Fruit fly (Drosophila melanogaster) whole organism, embryonic: ENCODE results near the gene Tre1.

Experiments used
- Atf3 ChIP-seq: fragments of 200-800 bp; sonication (Bioruptor generic); optimal IDR thresholded peaks from 3 replicates; lab custom pipeline; 2016; ENCODE audit warnings: missing biosample characterization, missing genetic modification characterization
- Bgb ChIP-seq: fragments of 200-800 bp; sonication (Bioruptor generic); IDR thresholded peaks from 2 replicates; pipeline ENCODE4 v1.3.6; 2022; ENCODE audit warnings: missing biosample characterization, missing genetic modification characterization; ENCODE audit not compliant: partially characterized antibody
- BtbVII ChIP-seq: fragments of 200-800 bp; sonication (Bioruptor generic); optimal IDR thresholded peaks from 3 replicates; lab custom pipeline; 2017; ENCODE audit warnings: missing biosample characterization, mild to moderate bottlenecking, missing genetic modification characterization
- CG12769 ChIP-seq: fragments of 200-800 bp; sonication (Bioruptor generic); optimal IDR thresholded peaks from 2 replicates; lab custom pipeline; 2019; ENCODE audit warnings: missing biosample characterization, mild to moderate bottlenecking, missing genetic modification characterization, moderate library complexity
- CG14667 ChIP-seq: fragments of 200-800 bp; sonication (Bioruptor generic); IDR thresholded peaks from 2 replicates; pipeline ENCODE4 v1.3.6; 2022; ENCODE audit warnings: missing biosample characterization, missing genetic modification characterization
- CG17385 ChIP-seq: fragments of 200-800 bp; sonication (Bioruptor generic); optimal IDR thresholded peaks from 3 replicates; lab custom pipeline; 2018; ENCODE audit warnings: missing biosample characterization, mild to moderate bottlenecking, missing genetic modification characterization
- CG2116 ChIP-seq: fragments of 200-800 bp; sonication (Bioruptor generic); optimal IDR thresholded peaks from 3 replicates; lab custom pipeline; 2018; ENCODE audit warnings: missing biosample characterization, mild to moderate bottlenecking, missing genetic modification characterization
- CG2129 ChIP-seq: fragments of 200-800 bp; sonication (Bioruptor generic); IDR thresholded peaks from 2 replicates; pipeline ENCODE4 v1.3.6; 2022; ENCODE audit warnings: missing biosample characterization, missing genetic modification characterization; ENCODE audit not compliant: partially characterized antibody
- CG2199 ChIP-seq: fragments of 200-800 bp; sonication (Bioruptor generic); IDR thresholded peaks from 3 replicates; pipeline ENCODE4 v1.3.6; 2022; ENCODE audit warnings: missing biosample characterization, missing genetic modification characterization
- CG2712 ChIP-seq: fragments of 200-800 bp; optimal IDR thresholded peaks from 3 replicates; lab custom pipeline; 2019; ENCODE audit warnings: missing biosample characterization, mild to moderate bottlenecking, missing genetic modification characterization, moderate library complexity
- CG2875 ChIP-seq: fragments of 200-800 bp; sonication (Bioruptor generic); optimal IDR thresholded peaks from 2 replicates; lab custom pipeline; 2017; ENCODE audit warnings: missing biosample characterization, mild to moderate bottlenecking, missing genetic modification characterization, missing genetic modification reagents
- CG32532 ChIP-seq: fragments of 200-800 bp; sonication (Bioruptor generic); IDR thresholded peaks from 2 replicates; pipeline ENCODE4 v1.3.6; 2022; ENCODE audit warnings: missing biosample characterization, missing genetic modification characterization
- CG3281 ChIP-seq: fragments of 200-800 bp; sonication (Bioruptor generic); optimal IDR thresholded peaks from 3 replicates; lab custom pipeline; 2017; ENCODE audit warnings: missing biosample characterization, mild to moderate bottlenecking, missing genetic modification characterization
- CG3407 ChIP-seq: fragments of 200-800 bp; sonication (Bioruptor generic); optimal IDR thresholded peaks from 2 replicates; lab custom pipeline; 2018; ENCODE audit warnings: missing biosample characterization, mild to moderate bottlenecking, missing genetic modification characterization
- CG3847 ChIP-seq: fragments of 200-800 bp; sonication (Bioruptor generic); IDR thresholded peaks from 2 replicates; pipeline ENCODE4 v1.3.6; 2022; ENCODE audit warnings: missing biosample characterization, missing genetic modification characterization
- CG4617 ChIP-seq: fragments of 200-800 bp; sonication (Bioruptor generic); optimal IDR thresholded peaks from 3 replicates; lab custom pipeline; 2016; ENCODE audit warnings: missing biosample characterization, missing genetic modification characterization, borderline replicate concordance
- CG9817 ChIP-seq: fragments of 200-800 bp; sonication (Bioruptor generic); optimal IDR thresholded peaks from 2 replicates; lab custom pipeline; 2018; ENCODE audit warnings: missing biosample characterization, mild to moderate bottlenecking, missing genetic modification characterization, moderate library complexity
- Dp ChIP-seq: fragments of 200-800 bp; sonication (Bioruptor generic); optimal IDR thresholded peaks from 2 replicates; lab custom pipeline; 2018; ENCODE audit warnings: missing biosample characterization, mild to moderate bottlenecking, missing genetic modification characterization, moderate library complexity
- Fer3 ChIP-seq: fragments of 200-800 bp; sonication (Bioruptor generic); optimal IDR thresholded peaks from 2 replicates; lab custom pipeline; 2018; ENCODE audit warnings: missing biosample characterization, mild to moderate bottlenecking, missing genetic modification characterization, moderate library complexity
- HLHmδ ChIP-seq: fragments of 200-800 bp; sonication (Bioruptor generic); optimal IDR thresholded peaks from 2 replicates; lab custom pipeline; 2018; ENCODE audit warnings: missing biosample characterization, mild to moderate bottlenecking, missing genetic modification characterization, moderate library complexity
- Max ChIP-seq: fragments of 200-800 bp; sonication (Bioruptor generic); optimal IDR thresholded peaks from 2 replicates; lab custom pipeline; 2016; ENCODE audit warnings: missing biosample characterization, mild to moderate bottlenecking, missing genetic modification characterization
- NK7.1 ChIP-seq: fragments of 200-800 bp; sonication (Bioruptor generic); optimal IDR thresholded peaks from 3 replicates; lab custom pipeline; 2016; ENCODE audit warnings: missing biosample characterization, missing genetic modification characterization
- Nf-YB ChIP-seq: fragments of 200-800 bp; sonication (Bioruptor generic); optimal IDR thresholded peaks from 3 replicates; lab custom pipeline; 2019; ENCODE audit warnings: missing biosample characterization, mild to moderate bottlenecking, missing genetic modification characterization, moderate library complexity
- Nf-YC ChIP-seq: fragments of 200-800 bp; optimal IDR thresholded peaks from 3 replicates; lab custom pipeline; 2019; ENCODE audit warnings: missing biosample characterization, mild to moderate bottlenecking, missing genetic modification characterization, moderate library complexity
- Optix ChIP-seq: fragments of 200-800 bp; sonication (Bioruptor generic); IDR thresholded peaks from 3 replicates; pipeline ENCODE4 v1.3.6; 2022; ENCODE audit warnings: missing biosample characterization, missing genetic modification characterization
- PHDP ChIP-seq: fragments of 200-800 bp; sonication (Bioruptor generic); optimal IDR thresholded peaks from 3 replicates; lab custom pipeline; 2018; ENCODE audit warnings: missing biosample characterization, mild to moderate bottlenecking, missing genetic modification characterization, moderate library complexity
- Pdp1 ChIP-seq, 2 experiments: fragments of 200-800 bp; sonication (Bioruptor generic); optimal IDR thresholded peaks; 3 replicates each; lab custom pipeline; 2016; ENCODE audit warnings: missing biosample characterization in 2 of 2, missing genetic modification characterization in 2 of 2, mild to moderate bottlenecking in 1 of 2, moderate library complexity in 1 of 2
- Stat92E ChIP-seq, 3 experiments: fragments of >200 bp in 2 of 3; fragments of 200-800 bp in 1 of 3; sonication (Bioruptor generic) in 1 of 3; optimal IDR thresholded peaks; 2 replicates each; lab custom pipeline; 2017 to 2019; ENCODE audit warnings: missing biosample characterization in 3 of 3, missing genetic modification characterization in 3 of 3, mild to moderate bottlenecking in 1 of 3, moderate library complexity in 1 of 3
- bbx ChIP-seq: fragments of 200-800 bp; sonication (Bioruptor generic); IDR thresholded peaks from 2 replicates; pipeline ENCODE4 v1.3.6; 2022; ENCODE audit warnings: missing biosample characterization, missing genetic modification characterization; ENCODE audit not compliant: partially characterized antibody
- bigmax ChIP-seq: fragments of 200-800 bp; sonication (Bioruptor generic); optimal IDR thresholded peaks from 2 replicates; lab custom pipeline; 2018; ENCODE audit warnings: missing biosample characterization, mild to moderate bottlenecking, missing genetic modification characterization
- chinmo ChIP-seq: fragments of 200-800 bp; sonication (Bioruptor generic); IDR thresholded peaks from 4 replicates; pipeline ENCODE4 v1.3.6; 2022; ENCODE audit warnings: missing biosample characterization, missing genetic modification characterization; ENCODE audit not compliant: partially characterized antibody
- dmrt99B ChIP-seq: fragments of 200-800 bp; sonication (Bioruptor generic); optimal IDR thresholded peaks from 2 replicates; lab custom pipeline; 2018; ENCODE audit warnings: missing biosample characterization, mild to moderate bottlenecking, missing genetic modification characterization, moderate library complexity
- esg ChIP-seq: fragments of 200-800 bp; sonication (Bioruptor generic); conservative IDR thresholded peaks from 2 replicates; pipeline ENCODE4 v1.3.6; 2022; ENCODE audit warnings: missing biosample characterization, missing genetic modification characterization
- eyg ChIP-seq: fragments of 200-800 bp; sonication (Bioruptor generic); optimal IDR thresholded peaks from 3 replicates; lab custom pipeline; 2016; ENCODE audit warnings: missing biosample characterization, missing genetic modification characterization
- h ChIP-seq: fragments of >200 bp; optimal IDR thresholded peaks from 2 replicates; lab custom pipeline; 2017
- hb ChIP-seq: fragments of 200-800 bp; sonication (Bioruptor generic); IDR thresholded peaks from 3 replicates; pipeline ENCODE4 v1.3.6; 2022; ENCODE audit warnings: missing biosample characterization, missing genetic modification characterization; ENCODE audit not compliant: partially characterized antibody
- ken ChIP-seq: fragments of 200-800 bp; sonication (Bioruptor generic); IDR thresholded peaks from 3 replicates; pipeline ENCODE4 v1.3.6; 2022; ENCODE audit warnings: missing biosample characterization, missing genetic modification characterization
- lab ChIP-seq: fragments of 200-800 bp; sonication (Bioruptor generic); optimal IDR thresholded peaks from 3 replicates; lab custom pipeline; 2017; ENCODE audit warnings: missing biosample characterization, missing genetic modification characterization, mild to moderate bottlenecking, moderate library complexity, missing genetic modification reagents
- nau ChIP-seq: fragments of 200-800 bp; sonication (Bioruptor generic); optimal IDR thresholded peaks from 3 replicates; lab custom pipeline; 2017; ENCODE audit warnings: missing biosample characterization, mild to moderate bottlenecking, missing genetic modification characterization, missing genetic modification reagents
- pb ChIP-seq: fragments of 200-800 bp; sonication (Bioruptor generic); optimal IDR thresholded peaks from 3 replicates; lab custom pipeline; 2016; ENCODE audit warnings: missing biosample characterization, missing genetic modification characterization
- pnt ChIP-seq: fragments of 200-800 bp; sonication (Bioruptor generic); optimal IDR thresholded peaks from 3 replicates; lab custom pipeline; 2016; ENCODE audit warnings: missing biosample characterization, missing genetic modification characterization
- row ChIP-seq: fragments of 200-800 bp; sonication (Bioruptor generic); IDR thresholded peaks from 3 replicates; pipeline ENCODE4 v1.3.6; 2022; ENCODE audit warnings: missing biosample characterization, missing genetic modification characterization
- seq ChIP-seq: fragments of 200-800 bp; sonication (Bioruptor generic); IDR thresholded peaks from 2 replicates; pipeline ENCODE4 v1.3.6; 2022; ENCODE audit warnings: missing biosample characterization, missing genetic modification characterization
- slbo ChIP-seq: fragments of 200-800 bp; sonication (Bioruptor generic); IDR thresholded peaks from 2 replicates; pipeline ENCODE4 v1.3.6; 2022; ENCODE audit warnings: missing biosample characterization, missing genetic modification characterization
- ssp ChIP-seq: fragments of 200-800 bp; sonication (Bioruptor generic); IDR thresholded peaks from 2 replicates; pipeline ENCODE4 v1.3.6; 2022; ENCODE audit warnings: missing biosample characterization, missing genetic modification characterization
- tio ChIP-seq: fragments of 200-800 bp; sonication (Bioruptor generic); optimal IDR thresholded peaks from 2 replicates; lab custom pipeline; 2017; ENCODE audit warnings: missing biosample characterization, missing genetic modification characterization, inconsistent platforms
- ttk ChIP-seq: fragments of 200-800 bp; sonication (Bioruptor generic); IDR thresholded peaks from 2 replicates; pipeline ENCODE4 v2.1.2; 2022; ENCODE audit warnings: missing biosample characterization, missing genetic modification characterization

Tre1 gene

DNA sequence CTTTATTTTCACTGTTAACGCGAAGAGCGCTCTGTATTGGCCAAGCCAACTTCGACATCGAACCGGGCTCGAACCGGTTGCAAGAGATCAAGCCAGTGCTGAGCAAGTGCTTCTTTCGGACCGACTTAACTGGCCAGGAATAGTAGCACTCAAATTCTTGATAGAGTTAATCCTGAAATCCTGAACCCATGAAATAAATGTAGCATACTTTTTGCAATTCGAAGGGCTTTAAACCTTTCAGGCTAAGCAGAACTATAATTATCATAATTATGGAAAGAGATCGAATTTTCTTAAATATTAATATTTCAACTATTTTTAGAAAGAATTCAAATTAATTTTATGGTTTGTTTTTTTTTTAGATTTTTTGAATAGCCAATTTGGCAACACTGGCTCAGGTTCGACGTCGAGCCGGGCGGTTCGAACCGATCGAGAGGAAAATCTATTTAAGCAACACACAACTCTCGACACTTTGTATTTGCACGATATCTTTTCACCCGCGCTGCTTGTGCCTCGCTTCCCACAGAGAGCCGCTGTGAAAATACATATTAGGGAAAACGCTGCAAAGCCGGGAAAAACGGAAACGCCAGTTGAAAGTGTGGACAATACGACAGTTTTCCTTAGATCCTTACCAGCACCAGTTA lies 18.4 kb upstream of the Tre1 start, which contains the start of gene AdamTS-B (continued):
- TF ChIP-seq Bgb (GFP tag; lab: Robert Waterston, UW) (0 out of 2 replicates have a peak, but pooled peaks have one; percentile 35), PHDP (tag; lab: Kevin White, UChicago) (peak; percentile 19), pb (GFP tag; lab: Kevin White, UChicago) (no peak), Stat92E (GFP tag; optimal IDR thresholded peaks at IDR 0.05; lab: Kevin White, UChicago) (peak in 1 of 3 experiments; percentile 1), Atf3 (GFP tag; lab: Kevin White, UChicago) (no peak), CG9817 (tag; lab: Kevin White, UChicago) (peak; percentile 28), NK7.1 (GFP tag; lab: Kevin White, UChicago) (no peak), tio (peak; percentile 16), CG2116 (GFP tag; lab: Kevin White, UChicago) (peak; percentile 21), row (peak; percentile 81), CG2712 (tag; lab: Kevin White, UChicago) (peak; percentile 42), chinmo (GFP tag; lab: Robert Waterston, UW) (no peak), ken (GFP tag; lab: Robert Waterston, UW) (no peak), slbo (GFP tag; lab: Robert Waterston, UW) (peak; percentile 56), ttk (GFP tag; lab: Robert Waterston, UW) (peak; percentile 46; the same call in 1 of the 2 replicates), CG3847 (GFP tag; lab: Robert Waterston, UW) (peak; percentile 35; the same call in 1 of the 2 replicates), CG14667 (no peak), Fer3 (tag; lab: Kevin White, UChicago) (peak; percentile 18), lab (GFP tag; lab: Kevin White, UChicago) (peak; percentile 32), Max (GFP tag; lab: Kevin White, UChicago) (peak; percentile 18), Nf-YC (tag; lab: Kevin White, UChicago) (peak; percentile 25), Nf-YB (GFP tag; lab: Kevin White, UChicago) (peak; percentile 31), esg (peak; percentile 42; the same call in 1 of the 2 replicates), HLHmδ (GFP tag; lab: Kevin White, UChicago) (no peak), Optix (GFP tag; lab: Robert Waterston, UW) (no peak), CG32532 (GFP tag; lab: Robert Waterston, UW) (peak; percentile 45; the same call in 1 of the 2 replicates), CG2875 (GFP tag; lab: Kevin White, UChicago) (no peak), Dp (no peak), CG12769 (tag; lab: Kevin White, UChicago) (no peak), CG3407 (GFP tag; lab: Kevin White, UChicago) (no peak), BtbVII (GFP tag; lab: Kevin White, UChicago) (peak; percentile 28), nau (no peak), dmrt99B (tag; lab: Kevin White, UChicago) (peak; percentile 65), CG17385 (GFP tag; lab: Kevin White, UChicago) (peak; percentile 42), seq (GFP tag; lab: Robert Waterston, UW) (peak; percentile 34; the same call in 1 of the 2 replicates), CG3281 (GFP tag; lab: Kevin White, UChicago) (peak; percentile 48)

dm6 chrX:5696436-5697022 lies 16.8 kb upstream of the Tre1 start:
- TF ChIP-seq CG17385 (GFP tag; lab: Kevin White, UChicago) = peak; percentile 92
- TF ChIP-seq hb (GFP tag; lab: Robert Waterston, UW) = no peak
- TF ChIP-seq pnt (GFP tag; lab: Kevin White, UChicago) = peak; percentile 99
- TF ChIP-seq CG4617 = peak; percentile 98
- peak; percentile 86 for TF ChIP-seq CG2712 (tag; lab: Kevin White, UChicago)
- TF ChIP-seq CG32532 (GFP tag; lab: Robert Waterston, UW) = peak; percentile 90
- TF ChIP-seq eyg (GFP tag; lab: Kevin White, UChicago) = peak; percentile 91
- peak; percentile 97 to 98 for TF ChIP-seq Pdp1 (GFP tag; optimal IDR thresholded peaks at IDR 0.05; lab: Kevin White, UChicago)
- peak; percentile 96 for TF ChIP-seq pb (GFP tag; lab: Kevin White, UChicago)
- peak; percentile 97 for TF ChIP-seq CG2199 (GFP tag; lab: Robert Waterston, UW)
- TF ChIP-seq lab (GFP tag; lab: Kevin White, UChicago) = peak; percentile 95
- peak; percentile 85 for TF ChIP-seq ssp
- TF ChIP-seq bbx (GFP tag; lab: Robert Waterston, UW) = no peak
- no peak for TF ChIP-seq h (lab: Kevin White, UChicago)
- peak; percentile 48 for TF ChIP-seq bigmax (GFP tag; lab: Kevin White, UChicago)
- TF ChIP-seq CG2129 (GFP tag; lab: Robert Waterston, UW) = no peak
